Fruit fly (Drosophila melanogaster) whole organism, prepupa: ENCODE measurements around the gene Aef1.

Source experiments
- Blimp-1 ChIP-seq: fragments of 200-800 bp; sonication (Bioruptor generic); optimal IDR thresholded peaks from 3 replicates; lab custom pipeline; 2017; ENCODE audit warnings: missing biosample characterization, missing genetic modification characterization, mild to moderate bottlenecking, moderate library complexity, missing genetic modification reagents
- CG10631 ChIP-seq: fragments of 200-800 bp; sonication (Bioruptor generic); optimal IDR thresholded peaks from 2 replicates; lab custom pipeline; 2016; ENCODE audit warnings: missing biosample characterization, missing genetic modification characterization
- CG11294 ChIP-seq: fragments of 200-800 bp; sonication (Bioruptor generic); IDR thresholded peaks from 2 replicates; pipeline ENCODE4 v1.3.6; 2022; ENCODE audit warnings: missing biosample characterization, missing genetic modification characterization
- CG15336 ChIP-seq: fragments of 200-800 bp; sonication (Bioruptor generic); IDR thresholded peaks from 2 replicates; pipeline ENCODE4 v1.3.6; 2022; ENCODE audit warnings: missing biosample characterization, missing genetic modification characterization
- CG1621 ChIP-seq: fragments of 200-800 bp; sonication (Bioruptor generic); optimal IDR thresholded peaks from 3 replicates; lab custom pipeline; 2018; ENCODE audit warnings: missing biosample characterization, mild to moderate bottlenecking, missing genetic modification characterization
- CG16779 ChIP-seq: fragments of 200-800 bp; sonication (Bioruptor generic); optimal IDR thresholded peaks from 3 replicates; lab custom pipeline; 2017; ENCODE audit warnings: missing biosample characterization, mild to moderate bottlenecking, missing genetic modification characterization
- CG31627 ChIP-seq: fragments of 200-800 bp; sonication (Bioruptor generic); optimal IDR thresholded peaks from 3 replicates; lab custom pipeline; 2016; ENCODE audit warnings: missing biosample characterization, missing genetic modification characterization
- CG32006 ChIP-seq: fragments of 200-800 bp; sonication (Bioruptor generic); optimal IDR thresholded peaks from 3 replicates; lab custom pipeline; 2017; ENCODE audit warnings: missing biosample characterization, mild to moderate bottlenecking, missing genetic modification characterization
- CG34406 ChIP-seq: fragments of 200-800 bp; sonication (Bioruptor generic); optimal IDR thresholded peaks from 3 replicates; lab custom pipeline; 2016; ENCODE audit warnings: missing biosample characterization, missing genetic modification characterization
- CG4318 ChIP-seq: fragments of 200-800 bp; sonication (Bioruptor generic); optimal IDR thresholded peaks from 3 replicates; lab custom pipeline; 2017; ENCODE audit warnings: missing biosample characterization, mild to moderate bottlenecking, missing genetic modification characterization
- CG6163 ChIP-seq: fragments of 200-800 bp; sonication (Bioruptor generic); IDR thresholded peaks from 3 replicates; pipeline ENCODE4 v1.3.6; 2022; ENCODE audit warnings: missing biosample characterization, missing genetic modification characterization
- CG6276 ChIP-seq: fragments of 200-800 bp; sonication (Bioruptor generic); optimal IDR thresholded peaks from 2 replicates; lab custom pipeline; 2017; ENCODE audit warnings: missing biosample characterization, mild to moderate bottlenecking, missing genetic modification characterization
- CG6808 ChIP-seq: fragments of 200-800 bp; sonication (Bioruptor generic); optimal IDR thresholded peaks from 3 replicates; lab custom pipeline; 2017; ENCODE audit warnings: missing biosample characterization, missing genetic modification characterization, mild to moderate bottlenecking, moderate library complexity, missing genetic modification reagents
- CG6854 ChIP-seq: fragments of 200-800 bp; sonication (Bioruptor generic); optimal IDR thresholded peaks from 2 replicates; lab custom pipeline; 2017; ENCODE audit warnings: missing biosample characterization, mild to moderate bottlenecking, missing genetic modification characterization
- CG7368 ChIP-seq: fragments of 200-800 bp; sonication (Bioruptor generic); optimal IDR thresholded peaks from 3 replicates; lab custom pipeline; 2016; ENCODE audit warnings: missing biosample characterization, missing genetic modification characterization
- CG8119 ChIP-seq: fragments of 200-800 bp; sonication (Bioruptor generic); IDR thresholded peaks from 3 replicates; pipeline ENCODE4 v1.3.6; 2022; ENCODE audit warnings: missing biosample characterization, missing genetic modification characterization
- CG8319 ChIP-seq: fragments of 200-800 bp; sonication (Bioruptor generic); optimal IDR thresholded peaks from 3 replicates; lab custom pipeline; 2016; ENCODE audit warnings: missing biosample characterization, missing genetic modification characterization
- CG8632 ChIP-seq: fragments of 200-800 bp; sonication (Bioruptor generic); optimal IDR thresholded peaks from 3 replicates; lab custom pipeline; 2016; ENCODE audit warnings: missing biosample characterization, missing genetic modification characterization
- CG9139 ChIP-seq: fragments of 200-800 bp; sonication (Bioruptor generic); optimal IDR thresholded peaks from 3 replicates; lab custom pipeline; 2017; ENCODE audit warnings: missing biosample characterization, mild to moderate bottlenecking, missing genetic modification characterization
- Eip78C ChIP-seq: fragments of 200-800 bp; sonication (Bioruptor generic); peaks from one replicate; lab custom pipeline; 2016; ENCODE audit warnings: missing biosample characterization, missing genetic modification characterization
- Eip93F ChIP-seq: fragments of 200-800 bp; sonication (Bioruptor generic); optimal IDR thresholded peaks from 2 replicates; lab custom pipeline; 2016; ENCODE audit warnings: missing biosample characterization, mild to moderate bottlenecking, missing genetic modification characterization
- Ets21C ChIP-seq: fragments of 200-800 bp; sonication (Bioruptor generic); optimal IDR thresholded peaks from 3 replicates; lab custom pipeline; 2016; ENCODE audit warnings: missing biosample characterization, missing genetic modification characterization
- Hr38 ChIP-seq: sonication (Bioruptor generic); optimal IDR thresholded peaks from 2 replicates; lab custom pipeline; 2016; ENCODE audit warnings: missing biosample characterization, missing genetic modification characterization
- Lpt ChIP-seq: fragments of 200-800 bp; sonication (Bioruptor generic); optimal IDR thresholded peaks from 3 replicates; lab custom pipeline; 2016; ENCODE audit warnings: missing biosample characterization, missing genetic modification characterization
- OdsH ChIP-seq: fragments of 200-800 bp; sonication (Bioruptor generic); optimal IDR thresholded peaks from 3 replicates; lab custom pipeline; 2016; ENCODE audit warnings: missing biosample characterization, missing genetic modification characterization
- Sox14 ChIP-seq: fragments of 200-800 bp; sonication (Bioruptor generic); optimal IDR thresholded peaks from 3 replicates; lab custom pipeline; 2016; ENCODE audit warnings: missing biosample characterization, missing genetic modification characterization
- Sox15 ChIP-seq: fragments of 200-800 bp; sonication (Bioruptor generic); optimal IDR thresholded peaks from 3 replicates; lab custom pipeline; 2016; ENCODE audit warnings: missing biosample characterization, missing genetic modification characterization
- achi ChIP-seq: fragments of 200-800 bp; sonication (Bioruptor generic); optimal IDR thresholded peaks from 3 replicates; lab custom pipeline; 2016; ENCODE audit warnings: missing biosample characterization, missing genetic modification characterization
- acj6 ChIP-seq: fragments of 200-800 bp; sonication (Bioruptor generic); optimal IDR thresholded peaks from 3 replicates; lab custom pipeline; 2016; ENCODE audit warnings: missing biosample characterization, missing genetic modification characterization
- cyc ChIP-seq: fragments of 200-800 bp; sonication (Bioruptor generic); optimal IDR thresholded peaks from 3 replicates; lab custom pipeline; 2016; ENCODE audit warnings: missing biosample characterization, missing genetic modification characterization
- dac ChIP-seq: fragments of 200-800 bp; sonication (Bioruptor generic); optimal IDR thresholded peaks from 2 replicates; lab custom pipeline; 2017; ENCODE audit warnings: missing biosample characterization, mild to moderate bottlenecking, missing genetic modification characterization
- dsx ChIP-seq: fragments of 200-800 bp; optimal IDR thresholded peaks from 3 replicates; lab custom pipeline; 2019; ENCODE audit warnings: missing biosample characterization, mild to moderate bottlenecking, missing genetic modification characterization, moderate library complexity; ENCODE audit not compliant: poor library complexity, severe bottlenecking
- eg ChIP-seq: fragments of 200-800 bp; sonication (Bioruptor generic); IDR thresholded peaks from 3 replicates; pipeline ENCODE4 v1.3.6; 2022; ENCODE audit warnings: missing biosample characterization, missing genetic modification characterization
- esn ChIP-seq: fragments of 200-800 bp; sonication (Bioruptor generic); optimal IDR thresholded peaks from 2 replicates; lab custom pipeline; 2016; ENCODE audit warnings: missing biosample characterization, mild to moderate bottlenecking, missing genetic modification characterization, moderate library complexity
- fd85E ChIP-seq: fragments of 200-800 bp; sonication (Bioruptor generic); optimal IDR thresholded peaks from 3 replicates; lab custom pipeline; 2016; ENCODE audit warnings: missing biosample characterization, missing genetic modification characterization
- fkh ChIP-seq: fragments of 200-800 bp; sonication (Bioruptor generic); optimal IDR thresholded peaks from 3 replicates; lab custom pipeline; 2017; ENCODE audit warnings: missing biosample characterization, mild to moderate bottlenecking, missing genetic modification characterization, moderate library complexity
- pdm3 ChIP-seq: fragments of 200-800 bp; sonication (Bioruptor generic); optimal IDR thresholded peaks from 3 replicates; lab custom pipeline; 2016; ENCODE audit warnings: missing biosample characterization, missing genetic modification characterization
- salr ChIP-seq, 2 experiments: fragments of 200-800 bp; sonication (Bioruptor generic); optimal IDR thresholded peaks; 3 replicates each; lab custom pipeline; 2016 to 2018; ENCODE audit warnings: missing biosample characterization in 2 of 2, missing genetic modification characterization in 2 of 2, mild to moderate bottlenecking in 1 of 2
- spab ChIP-seq: fragments of 200-800 bp; sonication (Bioruptor generic); optimal IDR thresholded peaks from 2 replicates; lab custom pipeline; 2017; ENCODE audit warnings: missing biosample characterization, mild to moderate bottlenecking, missing genetic modification characterization, missing genetic modification reagents
- ss ChIP-seq, 2 experiments: fragments of 200-800 bp; sonication (Bioruptor generic); optimal IDR thresholded peaks; 2 replicates in 1 of 2; 3 replicates in 1 of 2; lab custom pipeline; 2017 to 2018; ENCODE audit warnings: mild to moderate bottlenecking in 2 of 2, missing biosample characterization in 2 of 2, missing genetic modification characterization in 2 of 2, moderate library complexity in 1 of 2
- vri ChIP-seq: fragments of 200-800 bp; sonication (Bioruptor generic); optimal IDR thresholded peaks from 3 replicates; lab custom pipeline; 2016; ENCODE audit warnings: missing biosample characterization, mild to moderate bottlenecking, missing genetic modification characterization

The Aef1 gene

dm6 chr3L:21433744-21434384, 642 bp downstream of the Aef1 start:
- TF ChIP-seq Blimp-1 (GFP tag; lab: Kevin White, UChicago) (peak; percentile 45), CG15336 (GFP tag; lab: Robert Waterston, UW) (peak; percentile 14; the same call in 1 of the 2 replicates), pdm3 (no peak)

- TF ChIP-seq dac, result no peak
- no peak for TF ChIP-seq eg (GFP tag; lab: Robert Waterston, UW)
- no peak for TF ChIP-seq cyc (GFP tag; lab: Kevin White, UChicago)
- TF ChIP-seq CG9139 (GFP tag; lab: Kevin White, UChicago), result no peak
Measured at dm6 chr3L:21436089-21436488, 2.9 kb downstream of the Aef1 start.

dm6 chr3L:21441216-21441813, 8.1 kb downstream of the Aef1 start, which contains the start of gene CG5664:
Gene CG5664, minus strand, starts transcription at chr3L:21441363.
- TF ChIP-seq ss (GFP tag; optimal IDR thresholded peaks at IDR 0.05; lab: Kevin White, UChicago) (no peak), CG1621 (tag; lab: Kevin White, UChicago) (no peak), CG11294 (GFP tag; lab: Robert Waterston, UW) (no peak), pdm3 (no peak), Lpt (GFP tag; lab: Kevin White, UChicago) (no peak), achi (no peak), CG34406 (GFP tag; lab: Kevin White, UChicago) (no peak), Sox15 (GFP tag; lab: Kevin White, UChicago) (no peak), CG32006 (GFP tag; lab: Kevin White, UChicago) (no peak), CG16779 (tag; lab: Kevin White, UChicago) (no peak), Hr38 (GFP tag; lab: Kevin White, UChicago) (no peak), CG8119 (GFP tag; lab: Robert Waterston, UW) (no peak)

- TF ChIP-seq Eip78C (no peak), CG6854 (GFP tag; lab: Kevin White, UChicago) (no peak), CG7368 (GFP tag; lab: Kevin White, UChicago) (no peak), spab (GFP tag; lab: Kevin White, UChicago) (no peak), fd85E (no peak), vri (GFP tag; lab: Kevin White, UChicago) (no peak), CG6808 (GFP tag; lab: Kevin White, UChicago) (no peak), dsx (GFP tag; lab: Kevin White, UChicago) (no peak), CG10631 (GFP tag; lab: Kevin White, UChicago) (no peak), CG8632 (GFP tag; lab: Kevin White, UChicago) (no peak), Ets21C (GFP tag; lab: Kevin White, UChicago) (no peak), CG4318 (no peak), Sox14 (GFP tag; lab: Kevin White, UChicago) (no peak), eg (GFP tag; lab: Robert Waterston, UW) (no peak), CG9139 (GFP tag; lab: Kevin White, UChicago) (no peak)
- TF ChIP-seq, all 60 proteins: peak for 0
Measured at dm6 chr3L:21444719-21445118, 11.5 kb downstream of the Aef1 start, which contains the start of gene Alp1. Gene Alp1, minus strand, starts transcription at chr3L:21444819.

- TF ChIP-seq spab (GFP tag; lab: Kevin White, UChicago), result no peak
- no peak for TF ChIP-seq CG6276 (GFP tag; lab: Kevin White, UChicago)
- TF ChIP-seq CG31627 (GFP tag; lab: Kevin White, UChicago), result peak; percentile 17
- TF ChIP-seq Sox15 (GFP tag; lab: Kevin White, UChicago), result no peak
- no peak for TF ChIP-seq dsx (GFP tag; lab: Kevin White, UChicago)
- TF ChIP-seq Eip93F, result no peak
- no peak for TF ChIP-seq salr (GFP tag; optimal IDR thresholded peaks at IDR 0.05; lab: Kevin White, UChicago)
- peak; percentile 18 for TF ChIP-seq esn (GFP tag; lab: Kevin White, UChicago)
- TF ChIP-seq fkh (GFP tag; lab: Kevin White, UChicago), result peak; percentile 43
- peak; percentile 9 for TF ChIP-seq cyc (GFP tag; lab: Kevin White, UChicago)
- TF ChIP-seq acj6 (GFP tag; lab: Kevin White, UChicago), result no peak
- TF ChIP-seq OdsH (GFP tag; lab: Kevin White, UChicago), result no peak
- TF ChIP-seq Sox14 (GFP tag; lab: Kevin White, UChicago), result peak; percentile 89
- no peak for TF ChIP-seq CG6163 (GFP tag; lab: Robert Waterston, UW)
- TF ChIP-seq Eip78C, result no peak
- TF ChIP-seq CG8319 (GFP tag; lab: Kevin White, UChicago), result no peak
- no peak for TF ChIP-seq fd85E
- TF ChIP-seq, all 60 proteins: peak for 5
Measured at dm6 chr3L:21445704-21446103, 12.5 kb downstream of the Aef1 start, which contains the start of gene Syx7. Gene Syx7, plus strand, starts transcription at chr3L:21445834.
